Worm (Caenorhabditis elegans): ENCODE results near the gene ketn-1.

DNA sequence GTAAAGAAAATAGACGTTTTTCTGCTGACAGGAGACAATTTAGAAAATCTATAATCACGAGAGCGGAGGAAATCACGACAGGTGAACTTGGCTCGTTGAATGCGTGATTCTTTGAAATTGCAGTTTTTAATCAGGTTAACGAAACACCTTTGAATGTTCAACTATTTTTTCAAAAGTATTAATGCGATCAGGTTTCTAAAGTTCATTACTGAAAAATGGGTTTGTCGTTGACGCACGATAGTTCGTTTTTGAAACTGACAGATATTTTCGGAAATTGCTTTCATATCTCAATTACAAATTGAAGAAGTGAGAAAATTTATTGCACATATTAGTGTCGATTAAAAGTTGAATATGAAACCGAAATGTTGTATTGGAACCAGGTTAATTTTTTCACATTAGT lies 8.3 kb upstream of the ketn-1 start, which contains the start of gene F54E2.5:
- TF ChIP-seq hmg-4 (GFP tag; optimal IDR thresholded peaks at IDR 0.05) (no peak), F13C5.2 (tag; optimal IDR thresholded peaks at IDR 0.05) (no peak), ceh-36 (tag; optimal IDR thresholded peaks at IDR 0.05) (no peak), ama-1 (optimal IDR thresholded peaks at IDR 0.05) (no peak), tbx-37 (GFP tag; conservative IDR thresholded peaks at IDR 0.05) (no peak), ets-7 (tag; optimal IDR thresholded peaks at IDR 0.05) (no peak), tbx-11 (GFP tag; IDR thresholded peaks at IDR 0.05) (no peak), sea-1 (GFP tag; conservative IDR thresholded peaks at IDR 0.05) (no peak), ceh-13 (GFP tag; optimal IDR thresholded peaks at IDR 0.05) (no peak), B0310.2 (tag; optimal IDR thresholded peaks at IDR 0.05) (no peak), scrt-1 (GFP tag; IDR thresholded peaks at IDR 0.05) (no peak)

Measured in whole organism, early embryonic.